Fruit fly (Drosophila melanogaster) whole organism, embryonic: Measurements from ENCODE around the gene CG10019.

ENCODE experiments used
- Asciz ChIP-seq: fragments of 200-800 bp; sonication (Bioruptor generic); optimal IDR thresholded peaks from 2 replicates; lab custom pipeline; 2017; ENCODE audit warnings: missing biosample characterization, mild to moderate bottlenecking, missing genetic modification characterization, missing genetic modification reagents
- Atf6 ChIP-seq: fragments of 200-800 bp; sonication (Bioruptor generic); IDR thresholded peaks from 2 replicates; pipeline ENCODE4 v1.3.6; 2022; ENCODE audit warnings: missing biosample characterization, missing genetic modification characterization
- Bteb2 ChIP-seq: fragments of 200-800 bp; sonication (Bioruptor generic); optimal IDR thresholded peaks from 2 replicates; lab custom pipeline; 2016; ENCODE audit warnings: missing biosample characterization, missing genetic modification characterization
- CG10979 ChIP-seq: fragments of 200-800 bp; sonication (Bioruptor generic); optimal IDR thresholded peaks from 2 replicates; lab custom pipeline; 2018; ENCODE audit warnings: missing biosample characterization, mild to moderate bottlenecking, missing genetic modification characterization, moderate library complexity
- CG12071 ChIP-seq: fragments of 200-800 bp; sonication (Bioruptor generic); optimal IDR thresholded peaks from 3 replicates; lab custom pipeline; 2018; ENCODE audit warnings: missing biosample characterization, mild to moderate bottlenecking, missing genetic modification characterization
- CG12299 ChIP-seq: fragments of 200-800 bp; sonication (Bioruptor generic); optimal IDR thresholded peaks from 2 replicates; lab custom pipeline; 2018; ENCODE audit warnings: missing biosample characterization, mild to moderate bottlenecking, missing genetic modification characterization
- CG12659 ChIP-seq: fragments of 200-800 bp; sonication (Bioruptor generic); optimal IDR thresholded peaks from 3 replicates; lab custom pipeline; 2017; ENCODE audit warnings: mild to moderate bottlenecking, missing biosample characterization, missing genetic modification reagents, missing genetic modification characterization
- CG12744 ChIP-seq: fragments of 200-800 bp; sonication (Bioruptor generic); optimal IDR thresholded peaks from 2 replicates; lab custom pipeline; 2016; ENCODE audit warnings: missing biosample characterization, missing genetic modification characterization
- CG13296 ChIP-seq: fragments of 200-800 bp; sonication (Bioruptor generic); optimal IDR thresholded peaks from 3 replicates; lab custom pipeline; 2018; ENCODE audit warnings: missing biosample characterization, mild to moderate bottlenecking, missing genetic modification characterization
- CG1529 ChIP-seq: fragments of 200-800 bp; sonication (Bioruptor generic); optimal IDR thresholded peaks from 3 replicates; lab custom pipeline; 2018; ENCODE audit warnings: missing biosample characterization, missing genetic modification characterization
- CG17568 ChIP-seq: fragments of 200-800 bp; sonication (Bioruptor generic); optimal IDR thresholded peaks from 2 replicates; lab custom pipeline; 2018; ENCODE audit warnings: missing biosample characterization, mild to moderate bottlenecking, missing genetic modification characterization, moderate library complexity
- CG17802 ChIP-seq: fragments of 200-800 bp; sonication (Bioruptor generic); optimal IDR thresholded peaks from 2 replicates; lab custom pipeline; 2018; ENCODE audit warnings: missing biosample characterization, mild to moderate bottlenecking, missing genetic modification characterization, moderate library complexity
- CG18262 ChIP-seq: fragments of 200-800 bp; optimal IDR thresholded peaks from 3 replicates; lab custom pipeline; 2019; ENCODE audit warnings: missing biosample characterization, mild to moderate bottlenecking, missing genetic modification characterization, moderate library complexity
- CG2678 ChIP-seq: fragments of 200-800 bp; sonication (Bioruptor generic); optimal IDR thresholded peaks from 3 replicates; lab custom pipeline; 2019; ENCODE audit warnings: missing biosample characterization, mild to moderate bottlenecking, missing genetic modification characterization, moderate library complexity
- CG8388 ChIP-seq: fragments of 200-800 bp; sonication (Bioruptor generic); optimal IDR thresholded peaks from 2 replicates; lab custom pipeline; 2019; ENCODE audit warnings: missing biosample characterization, mild to moderate bottlenecking, missing genetic modification characterization, moderate library complexity
- CG9437 ChIP-seq: fragments of 200-800 bp; sonication (Bioruptor generic); optimal IDR thresholded peaks from 2 replicates; lab custom pipeline; 2018; ENCODE audit warnings: missing biosample characterization, mild to moderate bottlenecking, missing genetic modification characterization
- Dad ChIP-seq: fragments of 200-800 bp; sonication (Bioruptor generic); optimal IDR thresholded peaks from 3 replicates; lab custom pipeline; 2016; ENCODE audit warnings: missing biosample characterization, missing genetic modification characterization
- Dfd ChIP-seq, 2 experiments: fragments of >200 bp; optimal IDR thresholded peaks; 2 replicates each; lab custom pipeline; 2017; ENCODE audit warnings: missing biosample characterization in 2 of 2, missing genetic modification characterization in 2 of 2
- Drgx ChIP-seq: fragments of 200-800 bp; sonication (Bioruptor generic); IDR thresholded peaks from 2 replicates; pipeline ENCODE4 v1.3.6; 2022; ENCODE audit warnings: missing biosample characterization, missing genetic modification characterization
- Elba2 ChIP-seq: fragments of 200-800 bp; sonication (Bioruptor generic); optimal IDR thresholded peaks from 3 replicates; lab custom pipeline; 2016; ENCODE audit warnings: missing biosample characterization, missing genetic modification characterization
- HLHmδ ChIP-seq: fragments of 200-800 bp; sonication (Bioruptor generic); optimal IDR thresholded peaks from 2 replicates; lab custom pipeline; 2018; ENCODE audit warnings: missing biosample characterization, mild to moderate bottlenecking, missing genetic modification characterization, moderate library complexity
- Hmx ChIP-seq: fragments of 200-800 bp; sonication (Bioruptor generic); optimal IDR thresholded peaks from 2 replicates; lab custom pipeline; 2016; ENCODE audit warnings: missing biosample characterization, missing genetic modification characterization
- Kr ChIP-seq: fragments of 200-800 bp; sonication (Bioruptor generic); optimal IDR thresholded peaks from 2 replicates; lab custom pipeline; 2017; ENCODE audit warnings: missing biosample characterization, mild to moderate bottlenecking, missing genetic modification characterization
- Nf-YB ChIP-seq: fragments of 200-800 bp; sonication (Bioruptor generic); optimal IDR thresholded peaks from 3 replicates; lab custom pipeline; 2019; ENCODE audit warnings: missing biosample characterization, mild to moderate bottlenecking, missing genetic modification characterization, moderate library complexity
- PHDP ChIP-seq: fragments of 200-800 bp; sonication (Bioruptor generic); optimal IDR thresholded peaks from 3 replicates; lab custom pipeline; 2018; ENCODE audit warnings: missing biosample characterization, mild to moderate bottlenecking, missing genetic modification characterization, moderate library complexity
- Ptx1 ChIP-seq: fragments of 200-800 bp; sonication (Bioruptor generic); IDR thresholded peaks from 2 replicates; pipeline ENCODE4 v1.3.6; 2022; ENCODE audit warnings: missing biosample characterization, missing genetic modification characterization
- Ravus ChIP-seq: fragments of 200-800 bp; sonication (Bioruptor generic); IDR thresholded peaks from 2 replicates; pipeline ENCODE4 v1.3.6; 2022; ENCODE audit warnings: missing biosample characterization, missing genetic modification characterization
- Ssrp ChIP-seq: fragments of 200-800 bp; sonication (Bioruptor generic); optimal IDR thresholded peaks from 2 replicates; lab custom pipeline; 2018; ENCODE audit warnings: missing biosample characterization, mild to moderate bottlenecking, missing genetic modification characterization, moderate library complexity
- Tbp ChIP-seq: fragments of >200 bp; optimal IDR thresholded peaks from 2 replicates; lab custom pipeline; 2018; ENCODE audit warnings: missing biosample characterization, missing genetic modification characterization
- Usf ChIP-seq: fragments of 200-800 bp; sonication (Bioruptor generic); optimal IDR thresholded peaks from 2 replicates; lab custom pipeline; 2017; ENCODE audit warnings: missing genotype, missing biosample characterization, missing genetic modification characterization
- ase ChIP-seq: fragments of 200-800 bp; sonication (Bioruptor generic); IDR thresholded peaks from 3 replicates; pipeline ENCODE4 v1.3.6; 2022; ENCODE audit warnings: missing biosample characterization, missing genetic modification characterization
- az2 ChIP-seq: fragments of 200-800 bp; sonication (Bioruptor generic); optimal IDR thresholded peaks from 3 replicates; lab custom pipeline; 2016; ENCODE audit warnings: missing biosample characterization, missing genetic modification characterization
- croc ChIP-seq: fragments of 200-800 bp; sonication (Bioruptor generic); conservative IDR thresholded peaks from 3 replicates; pipeline ENCODE4 v1.3.6; 2022; ENCODE audit warnings: missing biosample characterization, missing genetic modification characterization
- gem ChIP-seq: fragments of 200-800 bp; sonication (Bioruptor generic); optimal IDR thresholded peaks from 2 replicates; lab custom pipeline; 2019; ENCODE audit warnings: missing biosample characterization, mild to moderate bottlenecking, missing genetic modification characterization, moderate library complexity
- grau ChIP-seq: fragments of 200-800 bp; optimal IDR thresholded peaks from 3 replicates; lab custom pipeline; 2019; ENCODE audit warnings: missing biosample characterization, mild to moderate bottlenecking, missing genetic modification characterization, moderate library complexity
- gro ChIP-seq: fragments of 200-800 bp; sonication (Bioruptor generic); optimal IDR thresholded peaks from 2 replicates; lab custom pipeline; 2016; ENCODE audit warnings: missing biosample characterization, missing genetic modification characterization
- hbn ChIP-seq: fragments of 200-800 bp; sonication (Bioruptor generic); IDR thresholded peaks from 2 replicates; pipeline ENCODE4 v1.3.6; 2022; ENCODE audit warnings: missing biosample characterization, missing genetic modification characterization; ENCODE audit not compliant: partially characterized antibody
- hkb ChIP-seq, 2 experiments: fragments of 200-800 bp in 1 of 2; fragments of >200 bp in 1 of 2; sonication (Bioruptor generic) in 1 of 2; IDR thresholded peaks in 1 of 2; optimal IDR thresholded peaks in 1 of 2; 2 replicates each; pipeline versions ENCODE4 v1.3.6 to Lab custom; 2017 to 2022; ENCODE audit warnings: missing biosample characterization in 1 of 2, missing genetic modification characterization in 1 of 2
- kay ChIP-seq: fragments of 200-800 bp; sonication (Bioruptor generic); optimal IDR thresholded peaks from 2 replicates; lab custom pipeline; 2016; ENCODE audit warnings: missing biosample characterization, missing genetic modification characterization
- kni ChIP-seq: fragments of 200-800 bp; sonication (Bioruptor generic); optimal IDR thresholded peaks from 3 replicates; lab custom pipeline; 2017; ENCODE audit warnings: mild to moderate bottlenecking, missing biosample characterization, missing genetic modification reagents, missing genetic modification characterization
- luna ChIP-seq: fragments of 200-800 bp; sonication (Bioruptor generic); optimal IDR thresholded peaks from 2 replicates; lab custom pipeline; 2016; ENCODE audit warnings: missing biosample characterization, missing genetic modification characterization
- odd ChIP-seq: fragments of 200-800 bp; sonication (Bioruptor generic); optimal IDR thresholded peaks from 2 replicates; lab custom pipeline; 2017; ENCODE audit warnings: missing biosample characterization, mild to moderate bottlenecking, missing genetic modification characterization
- org-1 ChIP-seq: fragments of 200-800 bp; sonication (Bioruptor generic); optimal IDR thresholded peaks from 2 replicates; lab custom pipeline; 2017; ENCODE audit warnings: missing biosample characterization, missing genetic modification characterization
- p53 ChIP-seq: fragments of 200-800 bp; sonication (Bioruptor generic); optimal IDR thresholded peaks from 2 replicates; lab custom pipeline; 2016; ENCODE audit warnings: missing biosample characterization, missing genetic modification characterization
- scrt ChIP-seq: fragments of 200-800 bp; sonication (Bioruptor generic); optimal IDR thresholded peaks from 2 replicates; lab custom pipeline; 2018; ENCODE audit warnings: missing biosample characterization, mild to moderate bottlenecking, missing genetic modification characterization, moderate library complexity
- tin ChIP-seq: fragments of 200-800 bp; sonication (Bioruptor generic); optimal IDR thresholded peaks from 3 replicates; lab custom pipeline; 2016; ENCODE audit warnings: missing biosample characterization, missing genetic modification characterization
- twi ChIP-seq: fragments of 200-800 bp; optimal IDR thresholded peaks from 2 replicates; lab custom pipeline; 2019; ENCODE audit warnings: missing biosample characterization, mild to moderate bottlenecking, missing genetic modification characterization, moderate library complexity
- yki ChIP-seq: fragments of >200 bp; optimal IDR thresholded peaks from 3 replicates; lab custom pipeline; 2018
- zfh1 ChIP-seq: fragments of 200-800 bp; sonication (Bioruptor generic); IDR thresholded peaks from 3 replicates; pipeline ENCODE4 v1.3.6; 2022; ENCODE audit warnings: missing biosample characterization, missing genetic modification characterization

CG10019 gene

DNA sequence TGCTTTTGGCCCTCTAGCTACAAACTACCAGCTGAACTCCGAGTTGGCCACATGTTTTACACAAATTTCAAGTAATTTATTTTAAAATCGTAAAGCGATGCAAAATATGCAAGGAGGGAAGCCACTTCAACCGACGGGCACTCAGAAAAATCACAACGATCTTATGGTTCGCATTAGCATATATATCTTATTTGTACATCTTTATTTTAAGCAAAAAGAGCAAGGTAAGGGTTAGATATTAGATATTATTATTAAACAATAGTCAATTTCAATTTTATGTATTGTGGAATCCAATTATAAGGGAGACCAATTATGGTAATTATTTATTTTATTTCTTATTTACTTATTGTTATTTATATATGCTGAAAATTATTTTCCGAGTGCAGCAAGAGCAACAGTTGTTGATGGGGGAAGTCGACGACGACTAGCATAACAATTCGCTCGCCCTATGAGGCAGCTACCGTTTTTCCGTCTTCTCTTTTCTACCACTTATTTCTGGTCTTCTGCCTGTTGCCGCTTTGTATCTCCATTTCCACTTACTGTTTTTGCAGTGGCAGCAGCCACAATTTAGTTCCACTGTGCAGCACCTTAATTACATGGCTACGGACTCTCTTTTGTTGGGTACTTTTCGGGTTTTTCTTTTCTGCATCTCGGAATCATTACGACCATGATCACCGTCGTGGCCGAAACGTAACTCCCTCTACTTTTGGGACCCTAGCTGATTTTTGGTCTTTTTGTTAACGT, 39.6 kb downstream of the CG10019 start (continued):
- TF ChIP-seq Ssrp: peak; percentile 61
- TF ChIP-seq CG12299 (tag; lab: Kevin White, UChicago): no peak
- no peak for TF ChIP-seq yki (lab: Kevin White, UChicago)
- TF ChIP-seq tin (GFP tag; lab: Kevin White, UChicago): peak; percentile 14
- no peak for TF ChIP-seq Ravus (GFP tag; lab: Robert Waterston, UW)
- TF ChIP-seq luna (GFP tag; lab: Kevin White, UChicago): no peak
- peak; percentile 83 for TF ChIP-seq gem
- TF ChIP-seq scrt (GFP tag; lab: Kevin White, UChicago): peak; percentile 15
- no peak for TF ChIP-seq gro (GFP tag; lab: Kevin White, UChicago)
- no peak for TF ChIP-seq CG12071 (GFP tag; lab: Kevin White, UChicago)
- no peak for TF ChIP-seq Tbp
- peak; percentile 30 for TF ChIP-seq org-1
- TF ChIP-seq PHDP: peak; percentile 58
- TF ChIP-seq CG17568 (GFP tag; lab: Kevin White, UChicago): no peak
- no peak for TF ChIP-seq Kr (GFP tag; lab: Kevin White, UChicago)
- TF ChIP-seq Drgx (GFP tag; lab: Robert Waterston, UW): 0 out of 2 replicates have a peak, but pooled peaks have one; percentile 27
- TF ChIP-seq CG1529: peak; percentile 75
- no peak for TF ChIP-seq ase (GFP tag; lab: Robert Waterston, UW)
- no peak for TF ChIP-seq kay (GFP tag; lab: Kevin White, UChicago)
- peak; percentile 34 for TF ChIP-seq CG12659 (GFP tag; lab: Kevin White, UChicago)
- TF ChIP-seq HLHmδ (GFP tag; lab: Kevin White, UChicago): no peak
- TF ChIP-seq CG9437 (GFP tag; lab: Kevin White, UChicago): peak; percentile 14
- peak; percentile 47 for TF ChIP-seq kni (GFP tag; lab: Kevin White, UChicago)
- peak; percentile 41 for TF ChIP-seq twi (tag; lab: Kevin White, UChicago)
- peak; percentile 54 for TF ChIP-seq CG8388 (GFP tag; lab: Kevin White, UChicago)
- TF ChIP-seq grau (tag; lab: Kevin White, UChicago): peak; percentile 69
- TF ChIP-seq croc (GFP tag; lab: Robert Waterston, UW): peak; percentile 47
- TF ChIP-seq CG10979: peak; percentile 81
- no peak for TF ChIP-seq Usf (GFP tag; lab: Kevin White, UChicago)
- peak; percentile 61 for TF ChIP-seq Ptx1 (GFP tag; lab: Robert Waterston, UW)
- TF ChIP-seq CG13296 (GFP tag; lab: Kevin White, UChicago): peak; percentile 34
- no peak for TF ChIP-seq p53
- TF ChIP-seq CG2678: peak; percentile 75
- TF ChIP-seq Asciz (GFP tag; lab: Kevin White, UChicago): peak; percentile 60
- TF ChIP-seq az2 (GFP tag; lab: Kevin White, UChicago): peak; percentile 61
- TF ChIP-seq Atf6: no peak
- peak; percentile 88 for TF ChIP-seq CG18262 (tag; lab: Kevin White, UChicago)
- no peak for TF ChIP-seq hbn (GFP tag; lab: Robert Waterston, UW)
- no peak for TF ChIP-seq CG17802
- TF ChIP-seq Elba2 (GFP tag; lab: Kevin White, UChicago): no peak
- TF ChIP-seq Dad (GFP tag; lab: Kevin White, UChicago): no peak
- TF ChIP-seq Nf-YB: peak; percentile 8
- TF ChIP-seq Bteb2 (GFP tag; lab: Kevin White, UChicago): no peak
- no peak for TF ChIP-seq Dfd (GFP tag; optimal IDR thresholded peaks at IDR 0.05; lab: Kevin White, UChicago)
- TF ChIP-seq hkb (optimal IDR thresholded peaks at IDR 0.05; lab: Kevin White, UChicago): no peak
- TF ChIP-seq hkb (GFP tag; IDR thresholded peaks at IDR 0.05; lab: Robert Waterston, UW): peak; percentile 18; the same call in 1 of the 2 replicates
- 0 out of 3 replicates have a peak, but pooled peaks have one; percentile 4 for TF ChIP-seq zfh1 (GFP tag; lab: Robert Waterston, UW)
- TF ChIP-seq Hmx: no peak
- no peak for TF ChIP-seq CG12744
- TF ChIP-seq odd (GFP tag; lab: Kevin White, UChicago): peak; percentile 39
